Fruit fly (Drosophila melanogaster) whole organism, embryonic: Measurements from ENCODE around the gene armi.

ENCODE experiments used
- BEAF-32 ChIP-seq: fragments of 200-800 bp; sonication (Bioruptor generic); optimal IDR thresholded peaks from 3 replicates; lab custom pipeline; 2017; ENCODE audit warnings: missing biosample characterization, missing genetic modification characterization, mild to moderate bottlenecking, moderate library complexity, missing genetic modification reagents
- CG11456 ChIP-seq: fragments of 200-800 bp; sonication (Bioruptor generic); IDR thresholded peaks from 3 replicates; pipeline ENCODE4 v1.3.6; 2022; ENCODE audit warnings: missing biosample characterization, missing genetic modification characterization
- CG12659 ChIP-seq: fragments of 200-800 bp; sonication (Bioruptor generic); optimal IDR thresholded peaks from 3 replicates; lab custom pipeline; 2017; ENCODE audit warnings: mild to moderate bottlenecking, missing biosample characterization, missing genetic modification reagents, missing genetic modification characterization
- CG1529 ChIP-seq: fragments of 200-800 bp; sonication (Bioruptor generic); optimal IDR thresholded peaks from 3 replicates; lab custom pipeline; 2018; ENCODE audit warnings: missing biosample characterization, missing genetic modification characterization
- CG17359 ChIP-seq: fragments of 200-800 bp; sonication (Bioruptor generic); optimal IDR thresholded peaks from 3 replicates; lab custom pipeline; 2018; ENCODE audit warnings: missing biosample characterization, mild to moderate bottlenecking, missing genetic modification characterization, moderate library complexity
- CG17568 ChIP-seq: fragments of 200-800 bp; sonication (Bioruptor generic); optimal IDR thresholded peaks from 2 replicates; lab custom pipeline; 2018; ENCODE audit warnings: missing biosample characterization, mild to moderate bottlenecking, missing genetic modification characterization, moderate library complexity
- CG18476 ChIP-seq: fragments of 200-800 bp; sonication (Bioruptor generic); optimal IDR thresholded peaks from 2 replicates; lab custom pipeline; 2016; ENCODE audit warnings: missing biosample characterization, mild to moderate bottlenecking, missing genetic modification characterization
- CG3847 ChIP-seq: fragments of 200-800 bp; sonication (Bioruptor generic); IDR thresholded peaks from 2 replicates; pipeline ENCODE4 v1.3.6; 2022; ENCODE audit warnings: missing biosample characterization, missing genetic modification characterization
- CG42726 ChIP-seq: fragments of 200-800 bp; sonication (Bioruptor generic); IDR thresholded peaks from 2 replicates; pipeline ENCODE4 v1.3.6; 2022; ENCODE audit warnings: missing biosample characterization, missing genetic modification characterization; ENCODE audit not compliant: partially characterized antibody
- CG5245 ChIP-seq: fragments of 200-800 bp; sonication (Bioruptor generic); optimal IDR thresholded peaks from 3 replicates; lab custom pipeline; 2016; ENCODE audit warnings: missing biosample characterization, missing genetic modification characterization
- CG6854 ChIP-seq: fragments of 200-800 bp; sonication (Bioruptor generic); optimal IDR thresholded peaks from 3 replicates; lab custom pipeline; 2017; ENCODE audit warnings: missing biosample characterization, mild to moderate bottlenecking, missing genetic modification characterization
- CG7839 ChIP-seq: fragments of 200-800 bp; sonication (Bioruptor generic); optimal IDR thresholded peaks from 3 replicates; lab custom pipeline; 2018; ENCODE audit warnings: missing biosample characterization, mild to moderate bottlenecking, missing genetic modification characterization, moderate library complexity
- CG7987 ChIP-seq: fragments of 200-800 bp; sonication (Bioruptor generic); optimal IDR thresholded peaks from 2 replicates; lab custom pipeline; 2018; ENCODE audit warnings: missing biosample characterization, mild to moderate bottlenecking, missing genetic modification characterization, moderate library complexity
- CG8089 ChIP-seq: fragments of 200-800 bp; sonication (Bioruptor generic); optimal IDR thresholded peaks from 3 replicates; lab custom pipeline; 2016; ENCODE audit warnings: missing biosample characterization, missing genetic modification characterization
- CG9215 ChIP-seq: fragments of 200-800 bp; sonication (Bioruptor generic); IDR thresholded peaks from 2 replicates; pipeline ENCODE4 v1.3.6; 2022; ENCODE audit warnings: missing biosample characterization, missing genetic modification characterization
- CHES-1-like ChIP-seq: fragments of 200-800 bp; sonication (Bioruptor generic); optimal IDR thresholded peaks from 2 replicates; lab custom pipeline; 2016; ENCODE audit warnings: missing biosample characterization, missing genetic modification characterization
- CTCF ChIP-seq: fragments of 200-800 bp; sonication (Bioruptor generic); optimal IDR thresholded peaks from 2 replicates; lab custom pipeline; 2017; ENCODE audit warnings: missing biosample characterization, mild to moderate bottlenecking, missing genetic modification characterization, moderate library complexity
- CrebB ChIP-seq: fragments of 200-800 bp; sonication (Bioruptor generic); optimal IDR thresholded peaks from 3 replicates; lab custom pipeline; 2018; ENCODE audit warnings: missing biosample characterization, mild to moderate bottlenecking, missing genetic modification characterization
- Drgx ChIP-seq: fragments of 200-800 bp; sonication (Bioruptor generic); IDR thresholded peaks from 2 replicates; pipeline ENCODE4 v1.3.6; 2022; ENCODE audit warnings: missing biosample characterization, missing genetic modification characterization
- Fer1 ChIP-seq: fragments of 200-800 bp; sonication (Bioruptor generic); optimal IDR thresholded peaks from 2 replicates; lab custom pipeline; 2017; ENCODE audit warnings: missing biosample characterization, mild to moderate bottlenecking, missing genetic modification characterization
- Gsc ChIP-seq: fragments of 200-800 bp; sonication (Bioruptor generic); IDR thresholded peaks from 2 replicates; pipeline ENCODE4 v1.3.6; 2022; ENCODE audit warnings: missing biosample characterization, missing genetic modification characterization
- HLH54F ChIP-seq: fragments of 200-800 bp; sonication (Bioruptor generic); optimal IDR thresholded peaks from 3 replicates; lab custom pipeline; 2016; ENCODE audit warnings: missing biosample characterization, missing genetic modification characterization
- HLHmδ ChIP-seq: fragments of 200-800 bp; sonication (Bioruptor generic); optimal IDR thresholded peaks from 2 replicates; lab custom pipeline; 2018; ENCODE audit warnings: missing biosample characterization, mild to moderate bottlenecking, missing genetic modification characterization, moderate library complexity
- MTF-1 ChIP-seq: fragments of 200-800 bp; sonication (Bioruptor generic); optimal IDR thresholded peaks from 2 replicates; lab custom pipeline; 2018; ENCODE audit warnings: missing biosample characterization, mild to moderate bottlenecking, missing genetic modification characterization, borderline replicate concordance
- Mrtf ChIP-seq: fragments of 200-800 bp; sonication (Bioruptor generic); IDR thresholded peaks from 3 replicates; pipeline ENCODE4 v1.3.6; 2022; ENCODE audit warnings: missing biosample characterization, missing genetic modification characterization
- NC2β ChIP-seq: fragments of 200-800 bp; sonication (Bioruptor generic); optimal IDR thresholded peaks from 2 replicates; lab custom pipeline; 2016; ENCODE audit warnings: missing biosample characterization, missing genetic modification characterization
- Nf-YA ChIP-seq: fragments of 200-800 bp; sonication (Bioruptor generic); IDR thresholded peaks from 2 replicates; pipeline ENCODE4 v1.3.6; 2022; ENCODE audit warnings: missing biosample characterization, missing genetic modification characterization
- Nf-YC ChIP-seq: fragments of 200-800 bp; optimal IDR thresholded peaks from 3 replicates; lab custom pipeline; 2019; ENCODE audit warnings: missing biosample characterization, mild to moderate bottlenecking, missing genetic modification characterization, moderate library complexity
- Sry-β ChIP-seq: fragments of 200-800 bp; sonication (Bioruptor generic); optimal IDR thresholded peaks from 2 replicates; lab custom pipeline; 2018; ENCODE audit warnings: missing biosample characterization, mild to moderate bottlenecking, missing genetic modification characterization, moderate library complexity
- Xrp1 ChIP-seq: fragments of 200-800 bp; sonication (Bioruptor generic); IDR thresholded peaks from 2 replicates; pipeline ENCODE4 v1.3.6; 2022; ENCODE audit warnings: missing biosample characterization, missing genetic modification characterization
- ac ChIP-seq: fragments of 200-800 bp; sonication (Bioruptor generic); optimal IDR thresholded peaks from 3 replicates; lab custom pipeline; 2017; ENCODE audit warnings: missing biosample characterization, mild to moderate bottlenecking, missing genetic modification characterization
- ato ChIP-seq: fragments of 200-800 bp; sonication (Bioruptor generic); IDR thresholded peaks from 2 replicates; pipeline ENCODE4 v1.3.6; 2022; ENCODE audit warnings: missing biosample characterization, missing genetic modification characterization; ENCODE audit not compliant: partially characterized antibody
- bigmax ChIP-seq: fragments of 200-800 bp; sonication (Bioruptor generic); optimal IDR thresholded peaks from 2 replicates; lab custom pipeline; 2018; ENCODE audit warnings: missing biosample characterization, mild to moderate bottlenecking, missing genetic modification characterization
- crc ChIP-seq: fragments of 200-800 bp; sonication (Bioruptor generic); optimal IDR thresholded peaks from 2 replicates; lab custom pipeline; 2016; ENCODE audit warnings: missing biosample characterization, missing genetic modification characterization
- crp ChIP-seq, 2 experiments: fragments of 200-800 bp; sonication (Bioruptor generic); optimal IDR thresholded peaks; 2 replicates in 1 of 2; 3 replicates in 1 of 2; lab custom pipeline; 2017; ENCODE audit warnings: missing biosample characterization in 2 of 2, missing genetic modification characterization in 2 of 2, mild to moderate bottlenecking in 1 of 2, moderate library complexity in 1 of 2
- dati ChIP-seq: fragments of 200-800 bp; sonication (Bioruptor generic); IDR thresholded peaks from 2 replicates; pipeline ENCODE4 v1.3.6; 2022; ENCODE audit warnings: missing biosample characterization, missing genetic modification characterization
- gcm ChIP-seq: fragments of 200-800 bp; sonication (Bioruptor generic); optimal IDR thresholded peaks from 2 replicates; lab custom pipeline; 2019; ENCODE audit warnings: missing biosample characterization, mild to moderate bottlenecking, missing genetic modification characterization, moderate library complexity
- gfzf ChIP-seq: fragments of 200-800 bp; sonication (Bioruptor generic); optimal IDR thresholded peaks from 2 replicates; lab custom pipeline; 2016; ENCODE audit warnings: missing biosample characterization, mild to moderate bottlenecking, missing genetic modification characterization, moderate library complexity
- hb ChIP-seq: fragments of 200-800 bp; sonication (Bioruptor generic); IDR thresholded peaks from 3 replicates; pipeline ENCODE4 v1.3.6; 2022; ENCODE audit warnings: missing biosample characterization, missing genetic modification characterization; ENCODE audit not compliant: partially characterized antibody
- hbn ChIP-seq: fragments of 200-800 bp; sonication (Bioruptor generic); IDR thresholded peaks from 2 replicates; pipeline ENCODE4 v1.3.6; 2022; ENCODE audit warnings: missing biosample characterization, missing genetic modification characterization; ENCODE audit not compliant: partially characterized antibody
- hth ChIP-seq: fragments of >200 bp; optimal IDR thresholded peaks from 2 replicates; lab custom pipeline; 2017; ENCODE audit warnings: inconsistent platforms
- lilli ChIP-seq: fragments of 200-800 bp; sonication (Bioruptor generic); optimal IDR thresholded peaks from 3 replicates; lab custom pipeline; 2016; ENCODE audit warnings: missing biosample characterization, missing genetic modification characterization
- otp ChIP-seq: fragments of 200-800 bp; sonication (Bioruptor generic); IDR thresholded peaks from 3 replicates; pipeline ENCODE4, ENCODE4 v1.3.6; 2022; ENCODE audit warnings: missing biosample characterization, missing genetic modification characterization
- phol ChIP-seq: fragments of 200-800 bp; sonication (Bioruptor generic); optimal IDR thresholded peaks from 3 replicates; lab custom pipeline; 2018; ENCODE audit warnings: missing biosample characterization, mild to moderate bottlenecking, missing genetic modification characterization, moderate library complexity
- pita ChIP-seq: fragments of 200-800 bp; sonication (Bioruptor generic); optimal IDR thresholded peaks from 2 replicates; lab custom pipeline; 2017; ENCODE audit warnings: missing biosample characterization, mild to moderate bottlenecking, missing genetic modification characterization
- ro ChIP-seq: fragments of 200-800 bp; sonication (Bioruptor generic); IDR thresholded peaks from 2 replicates; pipeline ENCODE4 v1.3.6; 2022; ENCODE audit warnings: missing biosample characterization, missing genetic modification characterization
- sisA ChIP-seq: fragments of 200-800 bp; sonication (Bioruptor generic); IDR thresholded peaks from 2 replicates; pipeline ENCODE4 v1.3.6; 2022; ENCODE audit warnings: missing biosample characterization, missing genetic modification characterization
- sna ChIP-seq: fragments of 200-800 bp; sonication (Bioruptor generic); IDR thresholded peaks from 2 replicates; pipeline ENCODE4 v1.3.6; 2022; ENCODE audit warnings: missing biosample characterization, missing genetic modification characterization; ENCODE audit not compliant: partially characterized antibody
- sr ChIP-seq: fragments of 200-800 bp; sonication (Bioruptor generic); IDR thresholded peaks from 3 replicates; pipeline ENCODE4 v1.3.6; 2022; ENCODE audit warnings: missing biosample characterization, missing genetic modification characterization
- stwl ChIP-seq: fragments of 200-800 bp; sonication (Bioruptor generic); optimal IDR thresholded peaks from 3 replicates; lab custom pipeline; 2018; ENCODE audit warnings: missing biosample characterization, mild to moderate bottlenecking, missing genetic modification characterization, moderate library complexity
- trh ChIP-seq: fragments of 200-800 bp; sonication (Bioruptor generic); optimal IDR thresholded peaks from 2 replicates; lab custom pipeline; 2016; ENCODE audit warnings: missing biosample characterization, missing genetic modification characterization
- zfh1 ChIP-seq: fragments of 200-800 bp; sonication (Bioruptor generic); IDR thresholded peaks from 3 replicates; pipeline ENCODE4 v1.3.6; 2022; ENCODE audit warnings: missing biosample characterization, missing genetic modification characterization

The armi gene

dm6 chr3L:3417759-3418158 lies 43.4 kb upstream of the armi start (continued):
- TF ChIP-seq CG1529 (GFP tag; lab: Kevin White, UChicago) (no peak), hbn (no peak), gfzf (no peak), CG18476 (GFP tag; lab: Kevin White, UChicago) (no peak), pita (GFP tag; lab: Kevin White, UChicago) (no peak), CG3847 (GFP tag; lab: Robert Waterston, UW) (no peak), CTCF (GFP tag; lab: Kevin White, UChicago) (no peak), MTF-1 (GFP tag; lab: Kevin White, UChicago) (peak; percentile 57), CG17568 (no peak), zfh1 (GFP tag; lab: Robert Waterston, UW) (no peak), Gsc (GFP tag; lab: Robert Waterston, UW) (no peak), ac (GFP tag; lab: Kevin White, UChicago) (no peak), hth (no peak), CrebB (tag; lab: Kevin White, UChicago) (peak; percentile 32), Nf-YC (tag; lab: Kevin White, UChicago) (no peak), trh (no peak), dati (GFP tag; lab: Robert Waterston, UW) (no peak), HLH54F (GFP tag; lab: Kevin White, UChicago) (no peak), sr (GFP tag; lab: Robert Waterston, UW) (no peak), lilli (GFP tag; lab: Kevin White, UChicago) (no peak), Xrp1 (GFP tag; lab: Robert Waterston, UW) (no peak), CG8089 (no peak), sna (GFP tag; lab: Robert Waterston, UW) (no peak), Sry-β (GFP tag; lab: Kevin White, UChicago) (no peak), CG17359 (tag; lab: Kevin White, UChicago) (no peak), gcm (no peak), otp (GFP tag; lab: Robert Waterston, UW) (0 out of 3 replicates have a peak, but pooled peaks have one; percentile 9), Mrtf (GFP tag; lab: Robert Waterston, UW) (no peak), stwl (tag; lab: Kevin White, UChicago) (peak; percentile 10), phol (tag; lab: Kevin White, UChicago) (no peak), crp (GFP tag; optimal IDR thresholded peaks at IDR 0.05; lab: Kevin White, UChicago) (no peak), bigmax (no peak), CG11456 (no peak), HLHmδ (GFP tag; lab: Kevin White, UChicago) (peak; percentile 68), Drgx (no peak), ato (GFP tag; lab: Robert Waterston, UW) (0 out of 2 replicates have a peak, but pooled peaks have one; percentile 8), CG9215 (GFP tag; lab: Robert Waterston, UW) (no peak), ro (GFP tag; lab: Robert Waterston, UW) (no peak), crc (no peak), Fer1 (GFP tag; lab: Kevin White, UChicago) (no peak), CG7987 (peak; percentile 48), sisA (GFP tag; lab: Robert Waterston, UW) (no peak), CG42726 (GFP tag; lab: Robert Waterston, UW) (peak; percentile 49; the same call in 1 of the 2 replicates), Nf-YA (GFP tag; lab: Robert Waterston, UW) (peak; percentile 26; the same call in 1 of the 2 replicates), CG12659 (GFP tag; lab: Kevin White, UChicago) (no peak), CG6854 (GFP tag; lab: Kevin White, UChicago) (no peak), BEAF-32 (no peak), hb (no peak), CG7839 (tag; lab: Kevin White, UChicago) (no peak), CG5245 (GFP tag; lab: Kevin White, UChicago) (no peak), CHES-1-like (no peak), NC2β (GFP tag; lab: Kevin White, UChicago) (no peak)
